Worm (Caenorhabditis elegans) whole organism, L3 larva: Measurements from ENCODE around the gene C34C12.8.

Experiments
- ama-1 ChIP-seq: fragments of 150-350 bp; optimal IDR thresholded peaks from 2 replicates; lab custom pipeline; 2018
- ceh-16 ChIP-seq: sonication (generic microtip); optimal IDR thresholded peaks from 2 replicates; lab custom pipeline; 2017; ENCODE audit warnings: missing biosample characterization, missing genetic modification characterization
- ceh-28 ChIP-seq: fragments of 150-350 bp; optimal IDR thresholded peaks from 2 replicates; lab custom pipeline; 2014; ENCODE audit warnings: missing biosample characterization, missing genetic modification reagents, missing genetic modification characterization
- ceh-9 ChIP-seq: sonication (generic microtip); optimal IDR thresholded peaks from 2 replicates; lab custom pipeline; 2018; ENCODE audit warnings: missing biosample characterization, missing genetic modification characterization
- daf-12 ChIP-seq: fragments of 150-350 bp; optimal IDR thresholded peaks from 2 replicates; lab custom pipeline; 2014; ENCODE audit warnings: missing biosample characterization, missing genetic modification reagents, missing genetic modification characterization
- elt-1 ChIP-seq: fragments of 150-350 bp; optimal IDR thresholded peaks from 2 replicates; lab custom pipeline; 2014; ENCODE audit warnings: missing biosample characterization, missing genetic modification characterization
- elt-2 ChIP-seq: sonication (generic microtip); optimal IDR thresholded peaks from 2 replicates; lab custom pipeline; 2016; ENCODE audit warnings: missing genetic modification reagents, mild to moderate bottlenecking, missing genetic modification characterization, missing compliant biosample characterization
- elt-3 ChIP-seq, 3 experiments: fragments of 150-350 bp in 1 of 3; sonication (generic microtip) in 2 of 3; optimal IDR thresholded peaks; 2 replicates in 2 of 3; 4 replicates in 1 of 3; lab custom pipeline; 2014 to 2017; ENCODE audit warnings: missing biosample characterization in 3 of 3, missing genetic modification characterization in 3 of 3
- eor-1 ChIP-seq, 2 experiments: fragments of 150-350 bp; optimal IDR thresholded peaks; 2 replicates each; lab custom pipeline; 2014 to 2018; ENCODE audit warnings: missing biosample characterization in 2 of 2, missing genetic modification characterization in 2 of 2
- fkh-2 ChIP-seq: fragments of 150-350 bp; optimal IDR thresholded peaks from 2 replicates; lab custom pipeline; 2014; ENCODE audit warnings: missing biosample characterization, missing genetic modification reagents, missing genetic modification characterization
- fos-1 ChIP-seq: fragments of 150-350 bp; optimal IDR thresholded peaks from 2 replicates; lab custom pipeline; 2014; ENCODE audit warnings: missing biosample characterization, missing genetic modification characterization
- hmg-11 ChIP-seq: sonication (generic microtip); optimal IDR thresholded peaks from 2 replicates; lab custom pipeline; 2016; ENCODE audit warnings: missing genetic modification characterization, missing compliant biosample characterization
- jun-1 ChIP-seq: fragments of 150-350 bp; optimal IDR thresholded peaks from 2 replicates; lab custom pipeline; 2014; ENCODE audit warnings: missing biosample characterization, missing genetic modification reagents, missing genetic modification characterization
- lin-15B ChIP-seq: fragments of 150-350 bp; optimal IDR thresholded peaks from 2 replicates; lab custom pipeline; 2014; ENCODE audit warnings: missing biosample characterization, missing genetic modification characterization
- lsy-12 ChIP-seq: sonication (generic microtip); optimal IDR thresholded peaks from 2 replicates; lab custom pipeline; 2016; ENCODE audit warnings: mild to moderate bottlenecking, missing genetic modification characterization, missing compliant biosample characterization
- nfya-1 ChIP-seq: sonication (generic microtip); optimal IDR thresholded peaks from 2 replicates; lab custom pipeline; 2017; ENCODE audit warnings: missing genetic modification characterization, mild to moderate bottlenecking, missing compliant biosample characterization, antibody characterized with exemption, moderate library complexity; ENCODE audit not compliant: insufficient read depth
- nhr-12 ChIP-seq: fragments of 150-350 bp; optimal IDR thresholded peaks from 2 replicates; lab custom pipeline; 2014; ENCODE audit warnings: missing biosample characterization, missing genetic modification characterization
- nhr-23 ChIP-seq: fragments of 150-350 bp; optimal IDR thresholded peaks from 2 replicates; lab custom pipeline; 2014; ENCODE audit warnings: missing biosample characterization, missing genetic modification reagents, missing genetic modification characterization
- nhr-237 ChIP-seq: fragments of 150-350 bp; optimal IDR thresholded peaks from 2 replicates; lab custom pipeline; 2014; ENCODE audit warnings: missing biosample characterization, missing genetic modification characterization
- nhr-25 ChIP-seq: sonication (generic microtip); optimal IDR thresholded peaks from 2 replicates; lab custom pipeline; 2017; ENCODE audit warnings: missing biosample characterization, missing genetic modification characterization
- nhr-67 ChIP-seq: fragments of 150-350 bp; optimal IDR thresholded peaks from 2 replicates; lab custom pipeline; 2014; ENCODE audit warnings: missing biosample characterization, missing genetic modification characterization
- nhr-76 ChIP-seq: fragments of 150-350 bp; sonication (generic microtip); optimal IDR thresholded peaks from 5 replicates; lab custom pipeline; 2014; ENCODE audit warnings: missing biosample characterization, missing genetic modification characterization
- nhr-77 ChIP-seq: fragments of 150-350 bp; optimal IDR thresholded peaks from 2 replicates; lab custom pipeline; 2014; ENCODE audit warnings: missing biosample characterization, missing genetic modification characterization
- pha-4 ChIP-seq: fragments of 150-350 bp; optimal IDR thresholded peaks from 2 replicates; lab custom pipeline; 2014; ENCODE audit warnings: missing biosample characterization, missing genetic modification reagents, missing genetic modification characterization
- pqm-1 ChIP-seq: fragments of 150-350 bp; optimal IDR thresholded peaks from 2 replicates; lab custom pipeline; 2017; ENCODE audit warnings: missing biosample characterization, missing genetic modification characterization, inconsistent platforms
- skn-1 ChIP-seq: fragments of 150-350 bp; optimal IDR thresholded peaks from 2 replicates; lab custom pipeline; 2014; ENCODE audit warnings: missing biosample characterization, missing genetic modification characterization
- zag-1 ChIP-seq: fragments of 150-350 bp; optimal IDR thresholded peaks from 2 replicates; lab custom pipeline; 2014; ENCODE audit warnings: missing biosample characterization, missing genetic modification characterization
- ztf-11 ChIP-seq: fragments of 150-350 bp; optimal IDR thresholded peaks from 2 replicates; lab custom pipeline; 2014; ENCODE audit warnings: missing biosample characterization, missing genetic modification characterization

Gene C34C12.8

ce11 chrIII:3475014-3475413 lies 14.8 kb downstream of the C34C12.8 start:
- TF ChIP-seq ceh-9 (tag; lab: Kevin White, UChicago) (no peak), ama-1 (lab: Kevin White, UChicago) (no peak), nhr-12 (tag; lab: Kevin White, UChicago) (no peak), elt-2 (peak; percentile 38), daf-12 (no peak), nhr-77 (no peak), pqm-1 (tag; lab: Kevin White, UChicago) (peak; percentile 68)

DNA sequence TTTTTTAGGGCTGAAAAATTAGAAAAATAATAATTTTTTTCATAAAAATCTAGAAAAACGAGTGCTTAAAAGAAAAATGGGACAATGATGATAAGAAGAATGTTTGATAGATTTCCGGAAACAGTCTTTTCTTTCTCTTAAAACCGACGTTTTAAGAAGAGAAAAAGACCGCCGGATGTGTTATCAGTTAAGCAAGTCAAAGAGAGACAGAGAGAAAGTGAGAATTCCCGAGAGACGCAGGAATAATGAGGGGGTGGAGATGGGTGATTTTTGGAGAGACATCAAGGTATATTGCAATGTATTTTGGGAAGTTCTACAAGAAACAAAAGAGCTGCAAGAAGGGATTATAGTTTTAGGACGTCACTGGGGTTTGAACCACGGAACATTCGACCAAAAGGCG lies 15.3 kb downstream of the C34C12.8 start, which contains the start of gene C34C12.9:
C34C12.9 (minus strand) TSS at position 16 of the 400 bp plus-strand sequence.
- TF ChIP-seq daf-12 (no peak), ztf-11 (tag; lab: Kevin White, UChicago) (no peak), elt-2 (peak; percentile 48)
- TF ChIP-seq, all 47 proteins: peak for 1

DNA sequence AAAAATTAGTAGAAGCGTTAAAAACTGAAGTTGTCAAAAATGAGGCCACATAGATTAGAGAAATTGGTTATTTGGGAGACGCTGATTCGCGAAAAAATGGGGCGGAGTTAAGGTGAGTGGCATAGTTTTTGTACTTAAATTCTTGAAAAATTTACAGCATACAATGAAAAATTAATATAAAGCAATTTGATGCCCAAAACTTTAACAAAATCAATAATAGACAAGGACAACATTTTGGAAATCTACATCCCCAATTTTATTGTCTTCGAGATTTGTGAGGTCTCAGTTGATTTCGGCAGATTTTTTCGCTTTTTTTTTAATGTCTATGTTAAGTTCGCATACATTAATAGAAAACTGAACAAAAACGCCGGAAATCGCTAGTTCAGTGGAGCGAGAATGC lies 16.0 kb downstream of the C34C12.8 start:
- TF ChIP-seq pha-4 (tag; lab: Kevin White, UChicago): no peak
- TF ChIP-seq nfya-1 (tag; lab: Kevin White, UChicago): peak; percentile 44
- TF ChIP-seq, all 47 proteins: peak for 1

- TF ChIP-seq ceh-9 (tag; lab: Kevin White, UChicago) (no peak), nhr-237 (tag; lab: Kevin White, UChicago) (no peak), nhr-77 (no peak)
Measured at ce11 chrIII:3477375-3477774, 17.2 kb downstream of the C34C12.8 start.

- no peak for TF ChIP-seq nhr-67
- no peak for TF ChIP-seq nhr-23 (tag; lab: Kevin White, UChicago)
- peak; percentile 80 for TF ChIP-seq nfya-1 (tag; lab: Kevin White, UChicago)
- peak; percentile 86 for TF ChIP-seq elt-1 (tag; lab: Kevin White, UChicago)
- no peak for TF ChIP-seq fkh-2 (tag; lab: Kevin White, UChicago)
- TF ChIP-seq nhr-12 (tag; lab: Kevin White, UChicago): no peak
- TF ChIP-seq lsy-12 (tag; lab: Kevin White, UChicago): no peak
- no peak for TF ChIP-seq zag-1
- no peak for TF ChIP-seq elt-3 (tag; optimal IDR thresholded peaks at IDR 0.05; lab: Kevin White, UChicago)
- TF ChIP-seq hmg-11: no peak
- TF ChIP-seq nhr-237 (tag; lab: Kevin White, UChicago): no peak
- no peak for TF ChIP-seq fos-1 (tag; lab: Kevin White, UChicago)
Measured at ce11 chrIII:3478795-3479398, 18.7 kb downstream of the C34C12.8 start.

- no peak for TF ChIP-seq pqm-1 (tag; lab: Kevin White, UChicago)
- TF ChIP-seq fkh-2 (tag; lab: Kevin White, UChicago): no peak
- TF ChIP-seq nhr-23 (tag; lab: Kevin White, UChicago): peak; percentile 34
- TF ChIP-seq nhr-25 (tag; lab: Kevin White, UChicago): peak; percentile 71
Measured at ce11 chrIII:3480236-3480635, 20.0 kb downstream of the C34C12.8 start.

ce11 chrIII:3480950-3481349 lies 20.7 kb downstream of the C34C12.8 start:
- TF ChIP-seq nhr-23 (tag; lab: Kevin White, UChicago): peak; percentile 51
- TF ChIP-seq lin-15B (tag; lab: Kevin White, UChicago): no peak

- TF ChIP-seq zag-1 (no peak), nhr-76 (tag; lab: Kevin White, UChicago) (no peak), ama-1 (lab: Kevin White, UChicago) (no peak), jun-1 (no peak), ceh-28 (tag; lab: Kevin White, UChicago) (no peak), nhr-23 (tag; lab: Kevin White, UChicago) (no peak), pha-4 (tag; lab: Kevin White, UChicago) (no peak), fos-1 (tag; lab: Kevin White, UChicago) (no peak), lsy-12 (tag; lab: Kevin White, UChicago) (no peak), elt-3 (tag; optimal IDR thresholded peaks at IDR 0.05; lab: Kevin White, UChicago) (no peak), skn-1 (no peak), ceh-16 (tag; lab: Kevin White, UChicago) (no peak), fkh-2 (tag; lab: Kevin White, UChicago) (no peak), elt-1 (tag; lab: Kevin White, UChicago) (no peak), eor-1 (tag; optimal IDR thresholded peaks at IDR 0.05; lab: Kevin White, UChicago) (no peak), hmg-11 (no peak)
Measured at ce11 chrIII:3482291-3482690, 22.1 kb downstream of the C34C12.8 start, which contains the start of gene C34C12.6. Gene C34C12.6 (plus strand): TSS chrIII:3482591.
